Worm (Caenorhabditis elegans) whole organism, L3 larva: ENCODE measurements around the gene Y2H9A.6.

ENCODE experiments used
- R02D3.7 ChIP-seq: fragments of 150-350 bp; optimal IDR thresholded peaks from 2 replicates; lab custom pipeline; 2014; ENCODE audit warnings: missing biosample characterization, missing genetic modification characterization
- ZK546.5 ChIP-seq: sonication (generic microtip); optimal IDR thresholded peaks from 2 replicates; lab custom pipeline; 2017; ENCODE audit warnings: missing biosample characterization, missing genetic modification characterization
- ceh-9 ChIP-seq: sonication (generic microtip); optimal IDR thresholded peaks from 2 replicates; lab custom pipeline; 2018; ENCODE audit warnings: missing biosample characterization, missing genetic modification characterization
- elt-2 ChIP-seq: sonication (generic microtip); optimal IDR thresholded peaks from 2 replicates; lab custom pipeline; 2016; ENCODE audit warnings: missing genetic modification reagents, mild to moderate bottlenecking, missing genetic modification characterization, missing compliant biosample characterization
- fkh-2 ChIP-seq: fragments of 150-350 bp; optimal IDR thresholded peaks from 2 replicates; lab custom pipeline; 2014; ENCODE audit warnings: missing biosample characterization, missing genetic modification reagents, missing genetic modification characterization
- mdl-1 ChIP-seq: fragments of 150-350 bp; optimal IDR thresholded peaks from 2 replicates; lab custom pipeline; 2014; ENCODE audit warnings: missing biosample characterization, missing genetic modification characterization
- unc-62 ChIP-seq: fragments of 150-350 bp; sonication (generic microtip); optimal IDR thresholded peaks from 4 replicates; lab custom pipeline; 2014; ENCODE audit warnings: missing biosample characterization, missing genetic modification reagents, missing genetic modification characterization
- zag-1 ChIP-seq: fragments of 150-350 bp; optimal IDR thresholded peaks from 2 replicates; lab custom pipeline; 2014; ENCODE audit warnings: missing biosample characterization, missing genetic modification characterization
- ztf-4 ChIP-seq: fragments of 150-350 bp; optimal IDR thresholded peaks from 2 replicates; lab custom pipeline; 2014; ENCODE audit warnings: missing biosample characterization, missing genetic modification characterization

DNA sequence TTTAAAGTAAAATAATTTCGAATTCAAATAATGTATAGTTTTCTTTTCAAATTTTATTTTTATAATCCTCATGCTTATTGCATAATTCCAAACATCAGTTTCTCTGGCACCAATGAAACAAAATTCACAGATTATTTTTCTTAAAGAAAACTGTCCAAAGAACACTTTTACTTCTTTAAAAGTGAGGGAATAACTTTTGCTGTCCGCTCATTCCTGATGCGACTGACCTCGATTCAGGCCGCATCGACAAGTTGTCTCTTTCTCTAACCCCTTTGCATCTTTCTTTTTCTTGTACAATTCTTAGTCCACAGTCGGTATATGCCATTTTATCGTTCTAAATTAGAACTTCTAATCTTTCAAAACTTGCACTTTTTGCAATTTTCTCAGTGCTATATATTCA is 37.1 kb upstream of the Y2H9A.6 start, which contains the start of gene F53F1.2:
- TF ChIP-seq mdl-1 (no peak), R02D3.7 (tag; lab: Kevin White, UChicago) (no peak), elt-2 (tag; lab: Kevin White, UChicago) (no peak), ceh-9 (tag; lab: Kevin White, UChicago) (no peak), ZK546.5 (tag; lab: Kevin White, UChicago) (no peak), ztf-4 (no peak), fkh-2 (tag; lab: Kevin White, UChicago) (no peak), unc-62 (no peak), zag-1 (no peak)
